Worm (Caenorhabditis elegans): ENCODE data around the gene srz-83.

Gene srz-83

ce11 chrIV:3532167-3532566 lies 27.9 kb downstream of the srz-83 start, which contains the start of gene M57.1:
TSS of gene M57.1 (plus strand) at chrIV:3532467.
- TF ChIP-seq B0310.2 (tag; optimal IDR thresholded peaks at IDR 0.05) (no peak), scrt-1 (GFP tag; IDR thresholded peaks at IDR 0.05) (no peak), aly-1 (tag; optimal IDR thresholded peaks at IDR 0.05) (no peak), pes-1 (GFP tag; IDR thresholded peaks at IDR 0.05) (no peak), hmbx-1 (tag; optimal IDR thresholded peaks at IDR 0.05) (no peak), hnd-1 (tag; optimal IDR thresholded peaks at IDR 0.05) (no peak), F13C5.2 (tag; optimal IDR thresholded peaks at IDR 0.05) (no peak), flt-1 (GFP tag; IDR thresholded peaks at IDR 0.05) (no peak), ets-7 (tag; optimal IDR thresholded peaks at IDR 0.05) (no peak), tbx-11 (GFP tag; IDR thresholded peaks at IDR 0.05) (no peak)

- no peak for TF ChIP-seq tra-4 (tag; optimal IDR thresholded peaks at IDR 0.05)
Observed at ce11 chrIV:3532989-3533388, 28.7 kb downstream of the srz-83 start.

- TF ChIP-seq B0310.2 (tag; optimal IDR thresholded peaks at IDR 0.05): no peak
- TF ChIP-seq F13C5.2 (tag; optimal IDR thresholded peaks at IDR 0.05): no peak
- no peak for TF ChIP-seq tra-4 (tag; optimal IDR thresholded peaks at IDR 0.05)
- TF ChIP-seq hnd-1 (tag; optimal IDR thresholded peaks at IDR 0.05): no peak
- TF ChIP-seq aly-1 (tag; optimal IDR thresholded peaks at IDR 0.05): no peak
Observed at ce11 chrIV:3539253-3539652, 35.0 kb downstream of the srz-83 start.

ce11 chrIV:3539872-3540271 lies 35.6 kb downstream of the srz-83 start, which contains the start of gene B0212.3:
TSS of gene B0212.3 (plus strand) at chrIV:3540172.
- no peak for TF ChIP-seq hnd-1 (tag; optimal IDR thresholded peaks at IDR 0.05)
- no peak for TF ChIP-seq ceh-13 (GFP tag; optimal IDR thresholded peaks at IDR 0.05)
- no peak for TF ChIP-seq ama-1 (optimal IDR thresholded peaks at IDR 0.05)
- TF ChIP-seq B0310.2 (tag; optimal IDR thresholded peaks at IDR 0.05): no peak
- TF ChIP-seq scrt-1 (GFP tag; IDR thresholded peaks at IDR 0.05): no peak
- no peak for TF ChIP-seq sea-1 (GFP tag; conservative IDR thresholded peaks at IDR 0.05)

DNA sequence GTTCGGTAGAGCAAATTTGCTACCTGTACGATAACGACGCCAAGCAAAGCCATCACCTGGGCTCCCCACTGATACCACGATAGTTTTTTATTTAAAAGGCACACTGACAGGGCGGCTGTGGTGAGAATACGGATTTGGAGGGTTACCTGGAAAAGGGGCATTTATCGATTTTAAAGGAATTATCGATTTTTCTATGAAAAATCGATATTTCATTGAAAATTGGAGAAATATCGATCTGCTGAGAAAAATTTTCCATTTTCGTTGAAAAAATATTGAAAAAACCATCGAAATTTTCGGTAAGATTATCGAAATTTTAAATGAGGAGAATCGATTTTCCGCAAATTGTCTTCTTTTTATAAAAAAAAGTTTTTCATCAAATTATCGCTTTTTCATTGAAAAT lies 40.8 kb downstream of the srz-83 start:
- TF ChIP-seq ceh-13 (GFP tag; optimal IDR thresholded peaks at IDR 0.05) (no peak), F13C5.2 (tag; optimal IDR thresholded peaks at IDR 0.05) (no peak), sea-1 (GFP tag; conservative IDR thresholded peaks at IDR 0.05) (no peak), hmg-4 (GFP tag; optimal IDR thresholded peaks at IDR 0.05) (no peak), flt-1 (GFP tag; IDR thresholded peaks at IDR 0.05) (no peak)

DNA sequence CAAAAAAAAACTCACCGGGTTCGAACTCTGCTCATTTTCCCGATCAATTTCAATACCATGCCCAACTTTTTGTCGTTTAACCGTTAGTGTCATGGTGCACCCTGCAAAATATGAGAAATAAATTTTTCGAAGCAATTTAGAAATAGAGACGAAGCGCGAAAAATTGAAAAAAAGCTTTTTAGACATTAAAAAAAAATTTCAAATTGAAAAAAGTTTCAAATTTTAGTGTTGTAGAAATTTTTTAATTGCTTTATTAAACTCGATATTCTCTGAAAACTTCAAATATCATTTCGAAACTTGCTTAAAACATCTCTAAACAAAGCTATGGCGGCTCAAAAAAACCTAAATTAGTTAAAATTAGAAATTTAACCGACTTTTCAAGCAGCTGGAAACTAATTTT lies 43.3 kb downstream of the srz-83 start, which contains the start of gene nstp-6:
nstp-6 (minus strand) TSS at position 101 of the 400 bp plus-strand sequence.
- TF ChIP-seq ama-1 (optimal IDR thresholded peaks at IDR 0.05) (no peak), B0310.2 (tag; optimal IDR thresholded peaks at IDR 0.05) (no peak), ets-7 (tag; optimal IDR thresholded peaks at IDR 0.05) (no peak), hmg-4 (GFP tag; optimal IDR thresholded peaks at IDR 0.05) (no peak), flt-1 (GFP tag; IDR thresholded peaks at IDR 0.05) (no peak), aly-1 (tag; optimal IDR thresholded peaks at IDR 0.05) (no peak), ceh-13 (GFP tag; optimal IDR thresholded peaks at IDR 0.05) (no peak), tbx-37 (GFP tag; conservative IDR thresholded peaks at IDR 0.05) (no peak), tbx-11 (GFP tag; IDR thresholded peaks at IDR 0.05) (no peak), sea-1 (GFP tag; conservative IDR thresholded peaks at IDR 0.05) (no peak)

- TF ChIP-seq ceh-36 (tag; optimal IDR thresholded peaks at IDR 0.05): no peak
- no peak for TF ChIP-seq ama-1 (optimal IDR thresholded peaks at IDR 0.05)
- no peak for TF ChIP-seq F13C5.2 (tag; optimal IDR thresholded peaks at IDR 0.05)
- TF ChIP-seq aly-1 (tag; optimal IDR thresholded peaks at IDR 0.05): no peak
- TF ChIP-seq tra-4 (tag; optimal IDR thresholded peaks at IDR 0.05): no peak
- no peak for TF ChIP-seq B0310.2 (tag; optimal IDR thresholded peaks at IDR 0.05)
- no peak for TF ChIP-seq sea-1 (GFP tag; conservative IDR thresholded peaks at IDR 0.05)
- TF ChIP-seq scrt-1 (GFP tag; IDR thresholded peaks at IDR 0.05): no peak
- TF ChIP-seq hnd-1 (tag; optimal IDR thresholded peaks at IDR 0.05): no peak
- TF ChIP-seq tbx-11 (GFP tag; IDR thresholded peaks at IDR 0.05): no peak
Observed at ce11 chrIV:3548315-3548714, 44.1 kb downstream of the srz-83 start.

- peak; percentile 28 for TF ChIP-seq hmbx-1 (tag; optimal IDR thresholded peaks at IDR 0.05)
- TF ChIP-seq ceh-13 (GFP tag; optimal IDR thresholded peaks at IDR 0.05): peak; percentile 10
- peak; percentile 83 for TF ChIP-seq flt-1 (GFP tag; IDR thresholded peaks at IDR 0.05)
- peak; percentile 76 for TF ChIP-seq sea-1 (GFP tag; conservative IDR thresholded peaks at IDR 0.05)
- TF ChIP-seq aly-1 (tag; optimal IDR thresholded peaks at IDR 0.05): peak; percentile 71
- TF ChIP-seq tbx-11 (GFP tag; IDR thresholded peaks at IDR 0.05): peak; percentile 69
- peak; percentile 88 for TF ChIP-seq pes-1 (GFP tag; IDR thresholded peaks at IDR 0.05)
- TF ChIP-seq tra-4 (tag; optimal IDR thresholded peaks at IDR 0.05): peak; percentile 68
- TF ChIP-seq hmg-4 (GFP tag; optimal IDR thresholded peaks at IDR 0.05): peak; percentile 83
- TF ChIP-seq hnd-1 (tag; optimal IDR thresholded peaks at IDR 0.05): peak; percentile 43
- TF ChIP-seq ceh-36 (tag; optimal IDR thresholded peaks at IDR 0.05): peak; percentile 68
- peak; percentile 80 for TF ChIP-seq scrt-1 (GFP tag; IDR thresholded peaks at IDR 0.05)
- no peak for TF ChIP-seq ama-1 (optimal IDR thresholded peaks at IDR 0.05)
- peak; percentile 63 for TF ChIP-seq B0310.2 (tag; optimal IDR thresholded peaks at IDR 0.05)
- TF ChIP-seq F13C5.2 (tag; optimal IDR thresholded peaks at IDR 0.05): peak; percentile 12
- TF ChIP-seq ets-7 (tag; optimal IDR thresholded peaks at IDR 0.05): no peak
- TF ChIP-seq tbx-37 (GFP tag; conservative IDR thresholded peaks at IDR 0.05): peak; percentile 66; the same call in 1 of the 2 replicates
Observed at ce11 chrIV:3551777-3552462, 47.7 kb downstream of the srz-83 start.

All from whole organism, early embryonic.